Fruit fly (Drosophila melanogaster) whole organism, embryonic: ENCODE measurements around the gene Srp14.

Source experiments
- Adf1 ChIP-seq: fragments of 200-800 bp; sonication (Bioruptor generic); IDR thresholded peaks from 2 replicates; pipeline ENCODE4 v1.3.6; 2022; ENCODE audit warnings: missing biosample characterization, missing genetic modification characterization
- Aef1 ChIP-seq: fragments of 200-800 bp; sonication (Bioruptor generic); IDR thresholded peaks from 3 replicates; pipeline ENCODE4 v1.3.6; 2022; ENCODE audit warnings: missing biosample characterization, missing genetic modification characterization
- Antp ChIP-seq: fragments of 200-800 bp; sonication (Bioruptor generic); optimal IDR thresholded peaks from 3 replicates; lab custom pipeline; 2016; ENCODE audit warnings: missing biosample characterization, missing genetic modification characterization
- B-H1 ChIP-seq: fragments of 200-800 bp; sonication (Bioruptor generic); IDR thresholded peaks from 3 replicates; pipeline ENCODE4 v1.3.6; 2022; ENCODE audit warnings: missing biosample characterization, missing genetic modification characterization
- CG14965 ChIP-seq: fragments of 200-800 bp; sonication (Bioruptor generic); optimal IDR thresholded peaks from 2 replicates; lab custom pipeline; 2016; ENCODE audit warnings: missing biosample characterization, missing genetic modification characterization, borderline replicate concordance
- CG1603 ChIP-seq: fragments of 200-800 bp; sonication (Bioruptor generic); optimal IDR thresholded peaks from 2 replicates; lab custom pipeline; 2019; ENCODE audit warnings: missing biosample characterization, mild to moderate bottlenecking, missing genetic modification characterization, moderate library complexity
- CG17361 ChIP-seq: fragments of 200-800 bp; sonication (Bioruptor generic); IDR thresholded peaks from 3 replicates; pipeline ENCODE4 v1.3.6; 2022; ENCODE audit warnings: missing biosample characterization, missing genetic modification characterization
- CG2678 ChIP-seq: fragments of 200-800 bp; sonication (Bioruptor generic); optimal IDR thresholded peaks from 3 replicates; lab custom pipeline; 2019; ENCODE audit warnings: missing biosample characterization, mild to moderate bottlenecking, missing genetic modification characterization, moderate library complexity
- CG4360 ChIP-seq: fragments of 200-800 bp; sonication (Bioruptor generic); IDR thresholded peaks from 2 replicates; pipeline ENCODE4 v1.3.6; 2022; ENCODE audit warnings: missing biosample characterization, missing genetic modification characterization
- CG4707 ChIP-seq: fragments of 200-800 bp; sonication (Bioruptor generic); optimal IDR thresholded peaks from 2 replicates; lab custom pipeline; 2018; ENCODE audit warnings: missing biosample characterization, mild to moderate bottlenecking, missing genetic modification characterization, moderate library complexity
- CG7357 ChIP-seq: fragments of 200-800 bp; sonication (Bioruptor generic); IDR thresholded peaks from 3 replicates; pipeline ENCODE4 v1.3.6; 2022; ENCODE audit warnings: missing biosample characterization, missing genetic modification characterization
- CG7745 ChIP-seq: fragments of 200-800 bp; sonication (Bioruptor generic); optimal IDR thresholded peaks from 2 replicates; lab custom pipeline; 2018; ENCODE audit warnings: missing biosample characterization, mild to moderate bottlenecking, missing genetic modification characterization, moderate library complexity
- CG7928 ChIP-seq: fragments of 200-800 bp; sonication (Bioruptor generic); optimal IDR thresholded peaks from 2 replicates; lab custom pipeline; 2017; ENCODE audit warnings: missing biosample characterization, mild to moderate bottlenecking, missing genetic modification characterization
- CG8089 ChIP-seq: fragments of 200-800 bp; sonication (Bioruptor generic); optimal IDR thresholded peaks from 3 replicates; lab custom pipeline; 2016; ENCODE audit warnings: missing biosample characterization, missing genetic modification characterization
- CG9609 ChIP-seq: fragments of 200-800 bp; sonication (Bioruptor generic); optimal IDR thresholded peaks from 3 replicates; lab custom pipeline; 2016; ENCODE audit warnings: missing biosample characterization, missing genetic modification characterization
- CG9797 ChIP-seq: fragments of 200-800 bp; sonication (Bioruptor generic); optimal IDR thresholded peaks from 3 replicates; lab custom pipeline; 2018; ENCODE audit warnings: missing biosample characterization, mild to moderate bottlenecking, missing genetic modification characterization
- D19A ChIP-seq: fragments of 200-800 bp; optimal IDR thresholded peaks from 3 replicates; lab custom pipeline; 2019; ENCODE audit warnings: missing biosample characterization, mild to moderate bottlenecking, missing genetic modification characterization, moderate library complexity
- Dp ChIP-seq: fragments of 200-800 bp; sonication (Bioruptor generic); optimal IDR thresholded peaks from 2 replicates; lab custom pipeline; 2018; ENCODE audit warnings: missing biosample characterization, mild to moderate bottlenecking, missing genetic modification characterization, moderate library complexity
- HmgD ChIP-seq: fragments of 200-800 bp; sonication (Bioruptor generic); optimal IDR thresholded peaks from 3 replicates; lab custom pipeline; 2016; ENCODE audit warnings: missing biosample characterization, missing genetic modification characterization
- HmgZ ChIP-seq: fragments of 200-800 bp; sonication (Bioruptor generic); optimal IDR thresholded peaks from 2 replicates; lab custom pipeline; 2018; ENCODE audit warnings: missing biosample characterization, mild to moderate bottlenecking, missing genetic modification characterization
- Hr51 ChIP-seq, 2 experiments: fragments of 200-800 bp; sonication (Bioruptor generic); optimal IDR thresholded peaks; 2 replicates in 1 of 2; 3 replicates in 1 of 2; lab custom pipeline; 2016 to 2018; ENCODE audit warnings: missing biosample characterization in 2 of 2, missing genetic modification characterization in 2 of 2, mild to moderate bottlenecking in 1 of 2, moderate library complexity in 1 of 2
- Lpt ChIP-seq: fragments of >200 bp; optimal IDR thresholded peaks from 2 replicates; lab custom pipeline; 2018; ENCODE audit warnings: missing biosample characterization, missing genetic modification characterization
- Med ChIP-seq: fragments of 200-800 bp; sonication (Bioruptor generic); peaks from one replicate; lab custom pipeline; 2016; ENCODE audit warnings: missing biosample characterization, missing genetic modification characterization, mild to moderate bottlenecking, inconsistent platforms, moderate library complexity
- Mes4 ChIP-seq: fragments of 200-800 bp; sonication (Bioruptor generic); optimal IDR thresholded peaks from 2 replicates; lab custom pipeline; 2016; ENCODE audit warnings: missing biosample characterization, missing genetic modification characterization
- Rx ChIP-seq: fragments of 200-800 bp; sonication (Bioruptor generic); IDR thresholded peaks from 2 replicates; pipeline ENCODE4 v1.3.6; 2022; ENCODE audit warnings: missing biosample characterization, missing genetic modification characterization
- Stat92E ChIP-seq, 3 experiments: fragments of >200 bp in 2 of 3; fragments of 200-800 bp in 1 of 3; sonication (Bioruptor generic) in 1 of 3; optimal IDR thresholded peaks; 2 replicates each; lab custom pipeline; 2017 to 2019; ENCODE audit warnings: missing biosample characterization in 3 of 3, missing genetic modification characterization in 3 of 3, mild to moderate bottlenecking in 1 of 3, moderate library complexity in 1 of 3
- abd-A ChIP-seq: fragments of 200-800 bp; sonication (Bioruptor generic); optimal IDR thresholded peaks from 3 replicates; lab custom pipeline; 2019; ENCODE audit warnings: missing biosample characterization, mild to moderate bottlenecking, missing genetic modification characterization, moderate library complexity
- ac ChIP-seq: fragments of 200-800 bp; sonication (Bioruptor generic); optimal IDR thresholded peaks from 3 replicates; lab custom pipeline; 2017; ENCODE audit warnings: missing biosample characterization, mild to moderate bottlenecking, missing genetic modification characterization
- ara ChIP-seq: fragments of 200-800 bp; sonication (Bioruptor generic); IDR thresholded peaks from 2 replicates; pipeline ENCODE4 v1.3.6; 2022; ENCODE audit warnings: missing biosample characterization, missing genetic modification characterization
- cad ChIP-seq: fragments of >200 bp; optimal IDR thresholded peaks from 2 replicates; lab custom pipeline; 2017; ENCODE audit warnings: missing biosample characterization, missing genetic modification characterization
- corto ChIP-seq: fragments of 200-800 bp; sonication (Bioruptor generic); optimal IDR thresholded peaks from 2 replicates; lab custom pipeline; 2016; ENCODE audit warnings: missing biosample characterization, mild to moderate bottlenecking, missing genetic modification characterization, moderate library complexity
- crol ChIP-seq: fragments of 200-800 bp; sonication (Bioruptor generic); IDR thresholded peaks from 2 replicates; pipeline ENCODE4 v1.3.6; 2022; ENCODE audit warnings: missing biosample characterization, missing genetic modification characterization
- cwo ChIP-seq: fragments of 200-800 bp; sonication (Bioruptor generic); optimal IDR thresholded peaks from 3 replicates; lab custom pipeline; 2017; ENCODE audit warnings: missing biosample characterization, missing genetic modification characterization, mild to moderate bottlenecking, moderate library complexity, missing genetic modification reagents
- dm ChIP-seq: fragments of 200-800 bp; sonication (Bioruptor generic); optimal IDR thresholded peaks from 3 replicates; lab custom pipeline; 2016; ENCODE audit warnings: missing biosample characterization, missing genetic modification characterization
- ind ChIP-seq: fragments of 200-800 bp; sonication (Bioruptor generic); optimal IDR thresholded peaks from 3 replicates; lab custom pipeline; 2016; ENCODE audit warnings: missing biosample characterization, missing genetic modification characterization
- lola ChIP-seq, 3 experiments: fragments of >200 bp in 2 of 3; fragments of 200-800 bp in 1 of 3; sonication (Bioruptor generic) in 1 of 3; optimal IDR thresholded peaks; 2 replicates each; lab custom pipeline; 2017 to 2019; ENCODE audit warnings: missing biosample characterization in 3 of 3, missing genetic modification characterization in 3 of 3, mild to moderate bottlenecking in 1 of 3, moderate library complexity in 1 of 3
- lov ChIP-seq, 2 experiments: fragments of 200-800 bp in 1 of 2; fragments of >200 bp in 1 of 2; sonication (Bioruptor generic) in 1 of 2; IDR thresholded peaks in 1 of 2; optimal IDR thresholded peaks in 1 of 2; 2 replicates in 1 of 2; 3 replicates in 1 of 2; pipeline versions ENCODE4 v1.3.6 to Lab custom; 2017 to 2022; ENCODE audit warnings: missing biosample characterization in 1 of 2, missing genetic modification characterization in 1 of 2
- nau ChIP-seq: fragments of 200-800 bp; sonication (Bioruptor generic); optimal IDR thresholded peaks from 3 replicates; lab custom pipeline; 2017; ENCODE audit warnings: missing biosample characterization, mild to moderate bottlenecking, missing genetic modification characterization, missing genetic modification reagents
- otp ChIP-seq: fragments of 200-800 bp; sonication (Bioruptor generic); IDR thresholded peaks from 3 replicates; pipeline ENCODE4, ENCODE4 v1.3.6; 2022; ENCODE audit warnings: missing biosample characterization, missing genetic modification characterization
- phol ChIP-seq: fragments of 200-800 bp; sonication (Bioruptor generic); optimal IDR thresholded peaks from 3 replicates; lab custom pipeline; 2018; ENCODE audit warnings: missing biosample characterization, mild to moderate bottlenecking, missing genetic modification characterization, moderate library complexity
- run ChIP-seq: fragments of 200-800 bp; sonication (Bioruptor generic); optimal IDR thresholded peaks from 3 replicates; lab custom pipeline; 2018; ENCODE audit warnings: missing biosample characterization, mild to moderate bottlenecking, missing genetic modification characterization
- sens ChIP-seq: fragments of 200-800 bp; sonication (Bioruptor generic); peaks from one replicate; lab custom pipeline; 2016; ENCODE audit warnings: missing biosample characterization, missing genetic modification characterization
- sr ChIP-seq: fragments of 200-800 bp; sonication (Bioruptor generic); IDR thresholded peaks from 3 replicates; pipeline ENCODE4 v1.3.6; 2022; ENCODE audit warnings: missing biosample characterization, missing genetic modification characterization
- vfl ChIP-seq: fragments of 200-800 bp; sonication (Bioruptor generic); optimal IDR thresholded peaks from 2 replicates; lab custom pipeline; 2016; ENCODE audit warnings: missing biosample characterization, missing genetic modification characterization
- vvl ChIP-seq: fragments of 200-800 bp; sonication (Bioruptor generic); IDR thresholded peaks from 2 replicates; pipeline ENCODE4 v1.3.6; 2022; ENCODE audit warnings: missing biosample characterization, missing genetic modification characterization
- wor ChIP-seq: fragments of 200-800 bp; sonication (Bioruptor generic); IDR thresholded peaks from 2 replicates; pipeline ENCODE4 v1.3.6; 2022; ENCODE audit warnings: missing biosample characterization, missing genetic modification characterization

The Srp14 gene

DNA sequence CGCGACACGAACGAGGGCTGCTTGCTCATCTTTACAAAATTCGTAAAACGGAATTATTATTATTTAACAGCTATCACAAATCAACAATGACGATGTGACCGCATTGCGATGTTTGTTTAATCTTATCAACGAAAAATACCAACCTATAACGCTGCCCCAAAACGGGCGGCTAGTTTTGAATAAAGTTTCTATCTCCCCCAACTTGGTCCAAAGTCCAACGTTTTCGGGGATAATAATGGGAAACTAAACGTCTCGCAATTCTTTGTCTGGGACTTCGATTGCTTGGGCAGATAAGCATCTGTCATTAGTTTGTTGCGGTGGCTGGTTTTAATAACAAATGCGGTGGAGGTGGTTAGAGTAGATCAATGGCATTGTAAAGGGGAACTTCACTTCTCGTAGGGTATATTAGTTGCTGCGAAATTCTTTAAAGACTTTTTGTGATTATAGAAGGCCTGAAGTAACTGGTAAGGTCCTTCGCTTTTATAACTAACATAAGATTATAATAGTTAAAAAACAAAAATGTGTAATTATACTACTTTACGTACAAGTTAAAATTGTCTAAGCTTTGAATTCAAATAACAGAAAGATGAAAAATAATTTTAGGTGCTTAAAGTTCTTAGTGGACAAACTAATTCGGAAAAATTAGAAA, 19.8 kb upstream of the Srp14 start, which contains the start of gene CG15922 (continued):
- TF ChIP-seq nau (no peak), Mes4 (GFP tag; lab: Kevin White, UChicago) (no peak)
- TF ChIP-seq, all 482 proteins: peak for 93

DNA sequence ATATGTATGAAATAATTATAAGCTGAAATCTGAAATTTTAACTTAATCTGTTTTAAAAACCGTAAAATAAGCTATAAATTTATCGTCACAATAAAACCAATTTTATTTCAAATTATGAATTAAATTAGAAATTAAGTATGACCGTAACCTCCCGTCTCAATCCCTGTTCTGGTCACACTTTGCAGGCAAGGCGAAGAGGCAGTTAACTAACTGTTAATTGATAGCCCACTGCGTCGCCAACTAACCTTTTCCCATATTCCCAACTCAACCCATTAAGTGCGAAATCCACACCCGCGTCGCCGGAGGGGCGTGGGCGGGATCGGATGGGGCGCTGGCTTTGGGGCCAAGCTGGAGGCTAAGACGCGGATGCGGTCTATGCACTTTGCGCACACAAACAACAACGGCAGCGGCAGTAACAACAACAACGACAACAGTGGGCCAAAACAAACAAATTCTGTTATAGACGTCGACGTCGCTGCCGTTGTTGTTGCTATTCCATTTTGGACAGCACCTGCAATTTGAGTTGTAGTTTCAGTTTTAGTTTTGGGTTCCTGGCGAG, 19.2 kb upstream of the Srp14 start, which contains the start of gene CG5191:
CG5191 (plus strand) TSS at position 198 of the 559 bp plus-strand sequence.
- TF ChIP-seq CG1603 (peak; percentile 11), run (no peak), CG17361 (GFP tag; lab: Robert Waterston, UW) (0 out of 3 replicates have a peak, but pooled peaks have one; percentile 15), crol (GFP tag; lab: Robert Waterston, UW) (peak; percentile 35; the same call in 1 of the 2 replicates), CG9609 (GFP tag; lab: Kevin White, UChicago) (no peak), CG2678 (tag; lab: Kevin White, UChicago) (peak; percentile 15), ac (GFP tag; lab: Kevin White, UChicago) (peak; percentile 13), Hr51 (GFP tag; optimal IDR thresholded peaks at IDR 0.05; lab: Kevin White, UChicago) (peak in 1 of 2 experiments; percentile 12), HmgD (GFP tag; lab: Kevin White, UChicago) (no peak), cad (GFP tag; lab: Kevin White, UChicago) (peak; percentile 23), lov (optimal IDR thresholded peaks at IDR 0.05; lab: Kevin White, UChicago) (no peak), lov (GFP tag; IDR thresholded peaks at IDR 0.05; lab: Robert Waterston, UW) (0 out of 3 replicates have a peak, but pooled peaks have one; percentile 52), B-H1 (GFP tag; lab: Robert Waterston, UW) (0 out of 3 replicates have a peak, but pooled peaks have one; percentile 6), CG9797 (GFP tag; lab: Kevin White, UChicago) (peak; percentile 29), Dp (GFP tag; lab: Kevin White, UChicago) (no peak), lola (GFP tag; optimal IDR thresholded peaks at IDR 0.05; lab: Kevin White, UChicago) (peak in 1 of 3 experiments; percentile 23), Antp (GFP tag; lab: Kevin White, UChicago) (no peak), CG8089 (GFP tag; lab: Kevin White, UChicago) (no peak), HmgZ (tag; lab: Kevin White, UChicago) (no peak), sr (GFP tag; lab: Robert Waterston, UW) (0 out of 3 replicates have a peak, but pooled peaks have one; percentile 7), CG7745 (tag; lab: Kevin White, UChicago) (peak; percentile 97), CG7357 (GFP tag; lab: Robert Waterston, UW) (no peak), Stat92E (GFP tag; optimal IDR thresholded peaks at IDR 0.05; lab: Kevin White, UChicago) (peak in 1 of 3 experiments; percentile 20), D19A (peak; percentile 39), vfl (no peak), ind (GFP tag; lab: Kevin White, UChicago) (no peak), CG7928 (no peak), sens (GFP tag; lab: Kevin White, UChicago) (peak; percentile 41), CG4360 (GFP tag; lab: Robert Waterston, UW) (peak; percentile 81), vvl (GFP tag; lab: Robert Waterston, UW) (0 out of 2 replicates have a peak, but pooled peaks have one; percentile 2), CG4707 (GFP tag; lab: Kevin White, UChicago) (peak; percentile 97), wor (0 out of 2 replicates have a peak, but pooled peaks have one; percentile 10), cwo (no peak), otp (GFP tag; lab: Robert Waterston, UW) (peak; percentile 56; the same call in 1 of the 3 replicates), corto (no peak), Adf1 (GFP tag; lab: Robert Waterston, UW) (peak; percentile 47), ara (GFP tag; lab: Robert Waterston, UW) (0 out of 2 replicates have a peak, but pooled peaks have one; percentile 12), Med (GFP tag; lab: Kevin White, UChicago) (peak; percentile 4), CG14965 (no peak), dm (GFP tag; lab: Kevin White, UChicago) (no peak), phol (tag; lab: Kevin White, UChicago) (peak; percentile 30), Aef1 (GFP tag; lab: Robert Waterston, UW) (peak; percentile 42; the same call in 1 of the 3 replicates), Lpt (no peak), Rx (GFP tag; lab: Robert Waterston, UW) (no peak), abd-A (tag; lab: Kevin White, UChicago) (peak; percentile 34)
